Worm (Caenorhabditis elegans) whole organism, midembryonic: ENCODE data around the gene Y75B7AL.2.

Source experiments
- T22C8.4 ChIP-seq: fragments of 200-800 bp; sonication (Bioruptor generic); IDR thresholded peaks from 2 replicates; pipeline ENCODE4 v1.3.6; 2022; ENCODE audit warnings: missing genetic modification characterization, missing compliant biosample characterization
- cog-1 ChIP-seq: sonication (generic microtip); optimal IDR thresholded peaks from 2 replicates; lab custom pipeline; 2016; ENCODE audit warnings: missing genetic modification characterization, missing compliant biosample characterization
- flt-1 ChIP-seq: fragments of 200-800 bp; sonication (Bioruptor generic); IDR thresholded peaks from 2 replicates; pipeline ENCODE4 v1.3.6; 2022; ENCODE audit warnings: missing genetic modification characterization, missing compliant biosample characterization
- klf-2 ChIP-seq: fragments of 200-800 bp; sonication (Bioruptor generic); conservative IDR thresholded peaks from 2 replicates; pipeline ENCODE4 v1.3.6; 2022; ENCODE audit warnings: missing genetic modification reagents, missing genetic modification characterization, missing compliant biosample characterization
- med-1 ChIP-seq: sonication (generic microtip); optimal IDR thresholded peaks from 2 replicates; lab custom pipeline; 2017; ENCODE audit warnings: missing genetic modification characterization, mild to moderate bottlenecking, missing compliant biosample characterization, antibody characterized with exemption, missing genetic modification reagents; ENCODE audit not compliant: insufficient read depth
- ref-1 ChIP-seq: fragments of 200-800 bp; sonication (Bioruptor generic); conservative IDR thresholded peaks from 2 replicates; pipeline ENCODE4 v1.3.6; 2022; ENCODE audit warnings: missing genetic modification reagents, missing genetic modification characterization, missing compliant biosample characterization
- tab-1 ChIP-seq: fragments of 200-800 bp; sonication (Bioruptor generic); IDR thresholded peaks from 2 replicates; pipeline ENCODE4 v1.3.6; 2022; ENCODE audit warnings: missing genetic modification characterization, missing compliant biosample characterization
- ztf-23 ChIP-seq: fragments of 200-800 bp; sonication (Bioruptor generic); IDR thresholded peaks from 2 replicates; pipeline ENCODE4 v1.3.6; 2022; ENCODE audit warnings: missing genetic modification reagents, missing genetic modification characterization, missing compliant biosample characterization
- ztf-29 ChIP-seq: fragments of 200-800 bp; sonication (Bioruptor generic); IDR thresholded peaks from 2 replicates; pipeline ENCODE4 v1.3.6; 2022; ENCODE audit warnings: missing genetic modification reagents, missing genetic modification characterization, missing compliant biosample characterization

The Y75B7AL.2 gene

DNA sequence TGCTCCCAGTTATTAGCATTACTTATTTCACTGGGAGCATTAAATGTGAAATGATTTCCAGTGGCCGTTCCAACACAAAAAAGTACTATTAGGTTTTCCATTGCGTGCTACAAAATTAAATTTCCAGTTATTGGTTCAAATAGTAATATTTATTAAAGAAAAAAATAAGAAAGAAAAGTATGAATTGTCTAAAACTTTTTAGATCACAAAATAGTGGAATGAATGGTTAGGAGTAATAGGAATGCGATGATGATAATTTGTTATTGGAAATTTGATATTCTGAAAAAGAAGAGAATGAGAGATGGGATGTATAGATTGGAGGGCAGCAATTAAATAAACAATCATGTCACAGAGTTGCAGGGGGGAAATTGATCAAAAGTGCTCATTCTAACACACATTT is at the start of gene Y75B7AL.2:
Gene Y75B7AL.2, minus strand, starts transcription at position 101 of the 400 bp plus-strand sequence.
- TF ChIP-seq med-1 (GFP tag; lab: Kevin White, UChicago) (no peak), flt-1 (no peak), ztf-23 (GFP tag; lab: Robert Waterston, UW) (no peak), T22C8.4 (GFP tag; lab: Robert Waterston, UW) (no peak), ztf-29 (GFP tag; lab: Robert Waterston, UW) (no peak), ref-1 (no peak)

DNA sequence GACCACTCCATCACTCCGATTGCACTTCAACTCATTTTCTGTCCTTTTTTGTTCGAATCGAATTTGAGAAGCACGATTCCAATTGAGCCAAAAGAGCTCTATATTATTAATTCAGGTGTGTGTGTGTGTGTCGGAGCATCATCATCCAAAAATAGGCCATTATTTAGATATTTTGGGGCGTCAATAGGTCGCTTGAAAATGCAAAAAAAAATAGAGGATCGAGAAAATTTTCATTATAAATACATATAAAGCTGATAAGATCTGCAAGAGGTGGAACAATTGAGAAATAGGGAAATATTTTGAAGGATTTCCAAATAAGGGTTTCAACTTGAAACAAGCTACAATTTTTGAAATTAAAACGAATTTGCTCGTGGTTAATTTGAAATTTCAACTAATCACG is 34.9 kb upstream of the Y75B7AL.2 start, which contains the start of gene Y75B7AR.1:
Gene Y75B7AR.1, minus strand, starts transcription at position 101 of the 400 bp plus-strand sequence.
- no peak for TF ChIP-seq T22C8.4 (GFP tag; lab: Robert Waterston, UW)
- TF ChIP-seq ref-1, result no peak
- no peak for TF ChIP-seq klf-2
- no peak for TF ChIP-seq ztf-23 (GFP tag; lab: Robert Waterston, UW)
- TF ChIP-seq med-1 (GFP tag; lab: Kevin White, UChicago), result no peak
- no peak for TF ChIP-seq cog-1
- no peak for TF ChIP-seq flt-1
- TF ChIP-seq tab-1 (GFP tag; lab: Robert Waterston, UW), result no peak
- no peak for TF ChIP-seq ztf-29 (GFP tag; lab: Robert Waterston, UW)

ce11 chrV:1390415-1390814 is 32.5 kb upstream of the Y75B7AL.2 start:
- TF ChIP-seq klf-2 (no peak), cog-1 (no peak), ztf-23 (GFP tag; lab: Robert Waterston, UW) (no peak), ref-1 (no peak), ztf-29 (GFP tag; lab: Robert Waterston, UW) (no peak), flt-1 (no peak), tab-1 (GFP tag; lab: Robert Waterston, UW) (no peak), T22C8.4 (GFP tag; lab: Robert Waterston, UW) (no peak), med-1 (GFP tag; lab: Kevin White, UChicago) (no peak)

DNA sequence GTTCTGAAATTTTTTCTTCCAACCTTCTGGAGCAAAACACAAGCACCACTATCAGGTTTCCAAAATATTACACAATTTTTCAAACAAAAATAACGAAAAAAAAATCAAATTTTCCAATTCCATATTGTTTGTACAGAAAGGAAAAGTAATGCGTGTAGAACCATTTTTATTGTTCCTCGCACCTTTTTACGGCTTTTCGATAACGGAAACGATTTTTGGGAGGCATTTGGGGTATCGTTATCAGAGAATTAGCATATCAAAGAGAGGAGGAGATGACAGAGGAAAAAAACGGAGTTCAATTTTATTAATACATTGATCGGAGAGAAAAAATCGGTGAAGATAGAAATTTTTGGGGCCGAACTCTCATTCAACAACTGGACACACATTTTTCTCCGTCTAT is 31.9 kb upstream of the Y75B7AL.2 start:
- TF ChIP-seq klf-2 (no peak), T22C8.4 (GFP tag; lab: Robert Waterston, UW) (no peak), med-1 (GFP tag; lab: Kevin White, UChicago) (no peak), tab-1 (GFP tag; lab: Robert Waterston, UW) (no peak), ztf-23 (GFP tag; lab: Robert Waterston, UW) (no peak), cog-1 (no peak), ref-1 (no peak), ztf-29 (GFP tag; lab: Robert Waterston, UW) (no peak), flt-1 (no peak)

DNA sequence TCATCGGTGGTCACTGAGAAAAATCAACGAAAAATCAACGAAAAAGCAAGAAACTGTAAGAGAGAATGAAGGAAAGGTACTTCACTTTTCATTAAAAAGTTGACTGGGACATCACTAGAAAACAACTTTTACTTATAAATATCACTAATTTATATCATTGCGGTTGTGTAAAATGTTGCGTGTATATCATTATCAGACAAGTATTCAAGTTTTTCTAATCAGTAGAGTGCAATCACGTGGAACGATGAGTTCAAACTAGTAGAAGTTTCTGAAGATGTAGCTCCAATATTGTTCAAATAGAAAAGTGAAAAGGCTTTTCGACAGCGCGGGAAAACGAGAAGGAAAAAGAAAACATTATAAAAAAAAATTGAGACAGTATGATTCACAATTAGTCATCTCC is 30.3 kb upstream of the Y75B7AL.2 start:
- no peak for TF ChIP-seq tab-1 (GFP tag; lab: Robert Waterston, UW)
- no peak for TF ChIP-seq ztf-23 (GFP tag; lab: Robert Waterston, UW)
- no peak for TF ChIP-seq med-1 (GFP tag; lab: Kevin White, UChicago)
- TF ChIP-seq cog-1, result no peak
- TF ChIP-seq flt-1, result no peak
- TF ChIP-seq ref-1, result no peak
- TF ChIP-seq klf-2, result no peak
- TF ChIP-seq ztf-29 (GFP tag; lab: Robert Waterston, UW), result no peak
- no peak for TF ChIP-seq T22C8.4 (GFP tag; lab: Robert Waterston, UW)

ce11 chrV:1383206-1383908 is 25.4 kb upstream of the Y75B7AL.2 start, which contains the start of gene rga-4:
rga-4 (minus strand) TSS chrV:1383256.
- TF ChIP-seq med-1 (GFP tag; lab: Kevin White, UChicago) (no peak), T22C8.4 (GFP tag; lab: Robert Waterston, UW) (no peak), tab-1 (GFP tag; lab: Robert Waterston, UW) (no peak), ref-1 (no peak), ztf-29 (GFP tag; lab: Robert Waterston, UW) (no peak), klf-2 (no peak), flt-1 (no peak), ztf-23 (GFP tag; lab: Robert Waterston, UW) (no peak), cog-1 (no peak)

- TF ChIP-seq tab-1 (GFP tag; lab: Robert Waterston, UW) (no peak), ztf-29 (GFP tag; lab: Robert Waterston, UW) (no peak), ztf-23 (GFP tag; lab: Robert Waterston, UW) (no peak)
Measured at ce11 chrV:1378010-1378409, 20.1 kb upstream of the Y75B7AL.2 start.

DNA sequence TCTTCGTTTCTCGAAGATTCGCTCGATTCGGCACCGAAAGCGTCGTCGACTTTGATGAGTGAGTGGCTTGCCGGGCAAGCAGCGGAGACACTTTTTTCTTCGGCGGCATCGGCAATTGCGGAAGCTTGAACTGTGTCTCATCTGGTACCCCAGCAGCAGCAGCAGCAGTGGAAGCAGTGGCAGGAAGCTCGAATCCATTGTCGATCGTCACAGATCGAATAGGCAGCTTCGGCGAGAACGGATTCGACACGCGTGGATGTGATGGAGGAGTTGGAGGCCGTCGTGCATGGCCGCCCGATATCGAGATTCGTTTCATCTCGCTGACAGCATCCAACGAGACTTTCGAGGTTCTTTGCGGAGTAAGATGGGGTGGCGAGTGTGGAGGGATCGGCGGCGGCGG is 17.1 kb upstream of the Y75B7AL.2 start:
- TF ChIP-seq flt-1 (no peak), T22C8.4 (GFP tag; lab: Robert Waterston, UW) (no peak), med-1 (GFP tag; lab: Kevin White, UChicago) (no peak), ztf-23 (GFP tag; lab: Robert Waterston, UW) (no peak), ztf-29 (GFP tag; lab: Robert Waterston, UW) (no peak), ref-1 (no peak), klf-2 (no peak), tab-1 (GFP tag; lab: Robert Waterston, UW) (no peak)

DNA sequence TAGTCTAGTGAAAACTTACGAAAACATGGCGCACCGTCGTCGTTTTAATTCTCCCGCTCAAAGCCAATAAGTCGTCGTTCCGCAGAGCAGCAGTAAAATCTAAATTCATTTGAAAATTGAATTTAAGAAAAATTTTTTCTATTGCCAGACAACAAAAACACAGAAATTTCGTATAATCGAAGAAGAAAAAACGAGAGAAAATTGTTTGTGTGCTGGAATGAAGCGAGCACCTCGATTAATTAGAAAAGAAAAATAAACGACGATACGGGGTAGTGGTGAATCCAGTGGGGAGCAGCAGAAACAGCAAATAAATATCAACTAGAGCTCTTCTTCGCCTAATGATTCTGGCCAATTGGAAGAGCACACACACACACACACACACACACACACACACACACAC is 13.0 kb upstream of the Y75B7AL.2 start, which contains the start of gene snt-3:
Gene snt-3, minus strand, starts transcription at position 101 of the 400 bp plus-strand sequence.
- TF ChIP-seq tab-1 (GFP tag; lab: Robert Waterston, UW), result no peak

ce11 chrV:1368138-1368537 is 10.2 kb upstream of the Y75B7AL.2 start:
- no peak for TF ChIP-seq T22C8.4 (GFP tag; lab: Robert Waterston, UW)
- TF ChIP-seq cog-1, result no peak
- TF ChIP-seq klf-2, result no peak
- no peak for TF ChIP-seq ztf-29 (GFP tag; lab: Robert Waterston, UW)
- no peak for TF ChIP-seq tab-1 (GFP tag; lab: Robert Waterston, UW)
- TF ChIP-seq med-1 (GFP tag; lab: Kevin White, UChicago), result no peak
- TF ChIP-seq ztf-23 (GFP tag; lab: Robert Waterston, UW), result no peak
- TF ChIP-seq flt-1, result no peak
- TF ChIP-seq ref-1, result no peak
